Worm (Caenorhabditis elegans) whole organism, late embryonic: ENCODE data around the gene clec-240.

ENCODE experiments used
- C38D4.7 ChIP-seq: fragments of 200-800 bp; sonication (Bioruptor generic); optimal IDR thresholded peaks from 2 replicates; lab custom pipeline; 2018; ENCODE audit warnings: mild to moderate bottlenecking, missing genetic modification characterization, moderate library complexity, missing compliant biosample characterization
- F13H6.1 ChIP-seq: sonication (generic microtip); optimal IDR thresholded peaks from 2 replicates; lab custom pipeline; 2016; ENCODE audit warnings: missing genetic modification characterization, missing compliant biosample characterization
- K02D7.2 ChIP-seq: sonication (generic microtip); optimal IDR thresholded peaks from 2 replicates; lab custom pipeline; 2017; ENCODE audit warnings: mild to moderate bottlenecking, missing genetic modification characterization, missing compliant biosample characterization
- K09A11.1 ChIP-seq: sonication (generic microtip); optimal IDR thresholded peaks from 2 replicates; lab custom pipeline; 2017; ENCODE audit warnings: antibody characterized with exemption, mild to moderate bottlenecking, missing genetic modification characterization, missing compliant biosample characterization; ENCODE audit not compliant: insufficient read depth
- T23F11.4 ChIP-seq: fragments of 200-800 bp; sonication (Bioruptor generic); optimal IDR thresholded peaks from 2 replicates; lab custom pipeline; 2018; ENCODE audit warnings: mild to moderate bottlenecking, missing genetic modification characterization, missing compliant biosample characterization
- ceh-14 ChIP-seq: sonication (generic microtip); optimal IDR thresholded peaks from 2 replicates; lab custom pipeline; 2016; ENCODE audit warnings: missing genotype, missing genetic modification characterization, missing compliant biosample characterization
- ceh-19 ChIP-seq: fragments of 200-800 bp; sonication (Bioruptor generic); optimal IDR thresholded peaks from 2 replicates; lab custom pipeline; 2018; ENCODE audit warnings: mild to moderate bottlenecking, missing genetic modification characterization, missing compliant biosample characterization
- ceh-22 ChIP-seq: sonication (generic microtip); optimal IDR thresholded peaks from 2 replicates; lab custom pipeline; 2017; ENCODE audit warnings: missing biosample characterization, missing genetic modification characterization
- ceh-30 ChIP-seq: fragments of 150-350 bp; optimal IDR thresholded peaks from 2 replicates; lab custom pipeline; 2014; ENCODE audit warnings: missing biosample characterization, missing genetic modification characterization
- ceh-31 ChIP-seq: sonication (generic microtip); optimal IDR thresholded peaks from 2 replicates; lab custom pipeline; 2016; ENCODE audit warnings: missing genetic modification characterization, missing compliant biosample characterization
- ceh-34 ChIP-seq: sonication (generic microtip); optimal IDR thresholded peaks from 2 replicates; lab custom pipeline; 2016; ENCODE audit warnings: mild to moderate bottlenecking, missing genetic modification characterization, missing compliant biosample characterization
- ceh-6 ChIP-seq: fragments of 200-800 bp; sonication (Bioruptor generic); optimal IDR thresholded peaks from 2 replicates; lab custom pipeline; 2018; ENCODE audit warnings: mild to moderate bottlenecking, missing genetic modification characterization, missing compliant biosample characterization
- ceh-9 ChIP-seq: sonication (generic microtip); optimal IDR thresholded peaks from 2 replicates; lab custom pipeline; 2016; ENCODE audit warnings: mild to moderate bottlenecking, missing genetic modification characterization, inconsistent platforms, missing compliant biosample characterization
- che-1 ChIP-seq: sonication (generic microtip); optimal IDR thresholded peaks from 2 replicates; lab custom pipeline; 2016; ENCODE audit warnings: mild to moderate bottlenecking, missing genetic modification characterization, missing compliant biosample characterization
- dve-1 ChIP-seq: sonication (generic microtip); optimal IDR thresholded peaks from 2 replicates; lab custom pipeline; 2017; ENCODE audit warnings: antibody characterized with exemption, mild to moderate bottlenecking, missing genetic modification characterization, missing compliant biosample characterization
- ets-4 ChIP-seq: sonication (generic microtip); optimal IDR thresholded peaks from 2 replicates; lab custom pipeline; 2016; ENCODE audit warnings: missing genetic modification characterization, missing compliant biosample characterization
- fkh-10 ChIP-seq: fragments of 150-350 bp; optimal IDR thresholded peaks from 2 replicates; lab custom pipeline; 2014; ENCODE audit warnings: missing biosample characterization, missing genetic modification reagents, missing genetic modification characterization
- gmeb-2 ChIP-seq: sonication (generic microtip); optimal IDR thresholded peaks from 2 replicates; lab custom pipeline; 2016; ENCODE audit warnings: missing genetic modification characterization, inconsistent platforms, missing compliant biosample characterization
- hlh-13 ChIP-seq: fragments of 200-800 bp; sonication (Bioruptor generic); optimal IDR thresholded peaks from 2 replicates; lab custom pipeline; 2018; ENCODE audit warnings: mild to moderate bottlenecking, missing genetic modification characterization, missing compliant biosample characterization
- hlh-15 ChIP-seq: sonication (generic microtip); optimal IDR thresholded peaks from 2 replicates; lab custom pipeline; 2016; ENCODE audit warnings: missing genetic modification characterization, missing compliant biosample characterization
- hlh-30 ChIP-seq: sonication (generic microtip); optimal IDR thresholded peaks from 2 replicates; lab custom pipeline; 2017; ENCODE audit warnings: antibody characterized with exemption, missing genetic modification characterization, missing compliant biosample characterization; ENCODE audit not compliant: insufficient read depth
- hlh-6 ChIP-seq: sonication (generic microtip); optimal IDR thresholded peaks from 2 replicates; lab custom pipeline; 2016; ENCODE audit warnings: missing genotype, missing genetic modification characterization, missing compliant biosample characterization
- nhr-11 ChIP-seq: fragments of 150-350 bp; optimal IDR thresholded peaks from 2 replicates; lab custom pipeline; 2014; ENCODE audit warnings: missing biosample characterization, missing genetic modification characterization
- odd-2 ChIP-seq: sonication (generic microtip); optimal IDR thresholded peaks from 2 replicates; lab custom pipeline; 2017; ENCODE audit warnings: antibody characterized with exemption, mild to moderate bottlenecking, missing genetic modification characterization, missing compliant biosample characterization
- pax-1 ChIP-seq: fragments of 150-350 bp; optimal IDR thresholded peaks from 2 replicates; lab custom pipeline; 2014; ENCODE audit warnings: missing biosample characterization, missing genetic modification characterization
- pqm-1 ChIP-seq: sonication (generic microtip); optimal IDR thresholded peaks from 2 replicates; lab custom pipeline; 2016; ENCODE audit warnings: missing genetic modification characterization, missing compliant biosample characterization
- rnt-1 ChIP-seq: sonication (generic microtip); optimal IDR thresholded peaks from 2 replicates; lab custom pipeline; 2016; ENCODE audit warnings: missing genetic modification characterization, missing compliant biosample characterization
- sdc-2 ChIP-seq: sonication (generic microtip); optimal IDR thresholded peaks from 2 replicates; lab custom pipeline; 2016; ENCODE audit warnings: missing genotype, missing genetic modification characterization, missing compliant biosample characterization
- sox-2 ChIP-seq: fragments of 200-800 bp; sonication (Bioruptor generic); IDR thresholded peaks from 2 replicates; pipeline ENCODE4 v1.3.6; 2022; ENCODE audit warnings: missing genetic modification reagents, missing genetic modification characterization, missing compliant biosample characterization
- syd-9 ChIP-seq: sonication (generic microtip); optimal IDR thresholded peaks from 2 replicates; lab custom pipeline; 2016; ENCODE audit warnings: mild to moderate bottlenecking, missing genetic modification characterization, moderate library complexity, missing compliant biosample characterization
- tbx-2 ChIP-seq: sonication (generic microtip); optimal IDR thresholded peaks from 2 replicates; lab custom pipeline; 2016; ENCODE audit warnings: missing genetic modification characterization, missing compliant biosample characterization
- ttx-3 ChIP-seq: sonication (generic microtip); optimal IDR thresholded peaks from 2 replicates; lab custom pipeline; 2016; ENCODE audit warnings: missing genetic modification reagents, missing genetic modification characterization, missing compliant biosample characterization
- unc-42 ChIP-seq: sonication (generic microtip); optimal IDR thresholded peaks from 2 replicates; lab custom pipeline; 2016; ENCODE audit warnings: missing genotype, missing genetic modification characterization, missing compliant biosample characterization
- unc-55 ChIP-seq: sonication (generic microtip); optimal IDR thresholded peaks from 2 replicates; lab custom pipeline; 2017; ENCODE audit warnings: missing biosample characterization, missing genetic modification reagents, missing genetic modification characterization
- unc-86 ChIP-seq: sonication (generic microtip); optimal IDR thresholded peaks from 2 replicates; lab custom pipeline; 2016; ENCODE audit warnings: missing genetic modification characterization, missing compliant biosample characterization
- zip-5 ChIP-seq: sonication (generic microtip); optimal IDR thresholded peaks from 2 replicates; lab custom pipeline; 2016; ENCODE audit warnings: missing genetic modification characterization, missing compliant biosample characterization

The clec-240 gene

DNA sequence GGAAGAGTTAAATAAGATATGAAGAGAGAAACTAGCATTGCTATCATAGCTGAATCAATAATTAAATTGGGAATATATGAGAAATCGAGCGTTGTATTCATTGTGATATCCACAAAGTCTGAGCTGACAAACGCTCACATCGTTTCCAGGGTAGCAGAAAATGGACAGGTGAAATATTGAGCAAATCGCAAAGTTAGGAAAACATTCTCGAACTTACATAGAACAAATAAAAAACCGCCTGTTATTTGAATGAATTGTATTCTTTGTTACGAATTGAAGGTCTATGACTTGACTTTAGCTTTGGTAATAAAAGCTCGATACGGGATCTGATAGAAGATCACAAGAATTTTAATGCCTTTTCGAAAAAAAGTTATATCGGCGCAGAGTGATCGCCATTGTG, 26.0 kb downstream of the clec-240 start, which contains the start of gene srz-94:
Gene srz-94, minus strand, starts transcription at position 101 of the 400 bp plus-strand sequence.
- TF ChIP-seq unc-86 (tag; lab: Kevin White, UChicago) = no peak
- no peak for TF ChIP-seq sox-2 (GFP tag; lab: Robert Waterston, UW)
- TF ChIP-seq syd-9 (tag; lab: Kevin White, UChicago) = no peak
- TF ChIP-seq ceh-34 (tag; lab: Kevin White, UChicago) = no peak
- no peak for TF ChIP-seq nhr-11 (tag; lab: Kevin White, UChicago)
- no peak for TF ChIP-seq che-1 (tag; lab: Kevin White, UChicago)
- no peak for TF ChIP-seq K02D7.2
- no peak for TF ChIP-seq tbx-2
- no peak for TF ChIP-seq ceh-19
- TF ChIP-seq T23F11.4 (GFP tag; lab: Kevin White, UChicago) = no peak
- no peak for TF ChIP-seq ceh-9

DNA sequence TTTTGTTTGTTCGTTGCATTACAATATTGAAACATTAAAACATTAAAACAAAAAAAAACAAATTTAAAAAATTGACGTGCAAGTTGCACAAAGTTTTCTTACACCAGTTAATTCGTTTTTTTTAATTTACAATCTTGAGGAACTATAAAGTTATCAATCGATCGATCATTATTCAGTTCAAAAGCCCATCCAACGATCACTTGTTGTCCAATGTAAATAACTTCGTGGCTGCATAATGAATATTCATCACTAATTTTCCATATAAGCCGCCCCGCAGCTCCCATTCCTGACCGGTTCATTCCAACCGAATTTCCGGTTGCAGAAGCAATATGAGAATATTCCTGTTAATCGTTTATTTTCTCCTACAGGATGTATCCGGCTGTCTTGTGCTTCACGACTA, 32.4 kb downstream of the clec-240 start, which contains the start of gene hpo-33:
Gene hpo-33, plus strand, starts transcription at position 301 of the 400 bp plus-strand sequence.
- TF ChIP-seq odd-2 (tag; lab: Kevin White, UChicago) (no peak), ceh-6 (no peak)

DNA sequence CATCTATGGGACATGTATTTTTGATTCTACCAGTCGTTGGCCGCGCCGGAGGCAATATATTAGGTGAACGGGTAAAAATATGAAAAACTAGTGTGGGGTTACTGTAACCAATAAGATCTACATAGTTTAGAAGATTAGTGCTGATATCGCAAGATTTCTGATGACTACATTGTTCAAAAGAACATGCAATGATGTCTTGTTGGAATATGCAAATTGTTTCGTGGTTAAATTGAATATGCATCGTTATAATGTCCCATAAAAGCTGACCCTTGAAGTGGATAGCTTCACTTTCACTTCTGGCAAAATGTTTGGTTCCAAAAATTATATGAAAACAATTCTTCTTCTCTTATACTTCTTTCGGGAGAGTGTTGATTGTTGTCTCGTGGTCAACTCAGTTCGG, 34.7 kb downstream of the clec-240 start, which contains the start of gene F28B1.2:
Gene F28B1.2, plus strand, starts transcription at position 301 of the 400 bp plus-strand sequence.
- no peak for TF ChIP-seq ceh-31
- no peak for TF ChIP-seq odd-2 (tag; lab: Kevin White, UChicago)
- no peak for TF ChIP-seq hlh-30 (tag; lab: Kevin White, UChicago)
- TF ChIP-seq K09A11.1 (tag; lab: Kevin White, UChicago) = no peak
- no peak for TF ChIP-seq ets-4
- no peak for TF ChIP-seq syd-9 (tag; lab: Kevin White, UChicago)
- no peak for TF ChIP-seq sdc-2
- no peak for TF ChIP-seq hlh-13 (GFP tag; lab: Kevin White, UChicago)
- TF ChIP-seq unc-42 = no peak
- no peak for TF ChIP-seq gmeb-2 (tag; lab: Kevin White, UChicago)
- TF ChIP-seq ceh-22 (tag; lab: Kevin White, UChicago) = no peak
- no peak for TF ChIP-seq rnt-1 (tag; lab: Kevin White, UChicago)
- TF ChIP-seq ttx-3 (tag; lab: Kevin White, UChicago) = no peak
- TF ChIP-seq dve-1 (tag; lab: Kevin White, UChicago) = no peak
- TF ChIP-seq pqm-1 (tag; lab: Kevin White, UChicago) = no peak
- no peak for TF ChIP-seq pax-1 (tag; lab: Kevin White, UChicago)
- TF ChIP-seq, all 69 proteins: peak for 0

DNA sequence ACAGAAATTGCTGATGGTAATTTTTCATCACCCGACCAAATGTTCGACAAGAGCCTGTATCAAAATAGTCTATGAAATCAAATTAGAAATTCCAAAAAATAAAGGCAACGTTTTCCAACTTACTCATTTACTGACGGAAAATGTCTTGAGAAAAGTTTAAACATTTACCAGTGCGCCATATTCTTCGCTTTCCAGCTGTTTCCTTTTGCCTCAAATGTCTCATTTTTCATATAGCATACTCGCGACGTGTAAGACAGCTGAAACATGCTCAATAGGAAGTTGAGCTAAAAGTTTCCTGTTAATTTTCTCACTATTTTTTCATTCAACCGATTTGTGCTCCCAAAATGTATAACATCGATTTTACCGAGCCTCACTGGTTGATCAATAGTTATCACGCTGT, 50.2 kb downstream of the clec-240 start, which contains the start of gene sri-66:
Gene sri-66, plus strand, starts transcription at position 301 of the 400 bp plus-strand sequence.
- TF ChIP-seq fkh-10 (no peak), pqm-1 (tag; lab: Kevin White, UChicago) (no peak), zip-5 (no peak), F13H6.1 (tag; lab: Kevin White, UChicago) (no peak), hlh-6 (tag; lab: Kevin White, UChicago) (no peak), unc-55 (GFP tag; lab: Kevin White, UChicago) (no peak), ceh-14 (tag; lab: Kevin White, UChicago) (no peak), gmeb-2 (tag; lab: Kevin White, UChicago) (no peak), K09A11.1 (tag; lab: Kevin White, UChicago) (no peak), hlh-15 (tag; lab: Kevin White, UChicago) (no peak), ceh-30 (tag; lab: Kevin White, UChicago) (no peak), ceh-34 (tag; lab: Kevin White, UChicago) (no peak), C38D4.7 (no peak)
